Fruit fly (Drosophila melanogaster) S2 (cell line): ENCODE results near the gene Irbp18.

Experiments
- CG8478 ChIP-seq: fragments of >200 bp; optimal IDR thresholded peaks from 2 replicates; lab custom pipeline; 2018
- CTCF ChIP-seq, 2 experiments: fragments of >200 bp; optimal IDR thresholded peaks; 2 replicates each; lab custom pipeline; 2018

dm6 chr3L:11136349-11136748 is 38.4 kb upstream of the Irbp18 start:
- no peak for TF ChIP-seq CG8478 (lab: Kevin White, UChicago)
- no peak for TF ChIP-seq CTCF (optimal IDR thresholded peaks at IDR 0.05; lab: Kevin White, UChicago)
